Fruit fly (Drosophila melanogaster) whole organism, embryonic: ENCODE results near the gene CG2104.

Source experiments
- Adf1 ChIP-seq: fragments of 200-800 bp; sonication (Bioruptor generic); IDR thresholded peaks from 2 replicates; pipeline ENCODE4 v1.3.6; 2022; ENCODE audit warnings: missing biosample characterization, missing genetic modification characterization
- BEAF-32 ChIP-seq: fragments of 200-800 bp; sonication (Bioruptor generic); optimal IDR thresholded peaks from 3 replicates; lab custom pipeline; 2017; ENCODE audit warnings: missing biosample characterization, missing genetic modification characterization, mild to moderate bottlenecking, moderate library complexity, missing genetic modification reagents
- Bgb ChIP-seq: fragments of 200-800 bp; sonication (Bioruptor generic); IDR thresholded peaks from 2 replicates; pipeline ENCODE4 v1.3.6; 2022; ENCODE audit warnings: missing biosample characterization, missing genetic modification characterization; ENCODE audit not compliant: partially characterized antibody
- CG10267 ChIP-seq: fragments of 200-800 bp; sonication (Bioruptor generic); optimal IDR thresholded peaks from 2 replicates; lab custom pipeline; 2018; ENCODE audit warnings: missing biosample characterization, mild to moderate bottlenecking, missing genetic modification characterization, moderate library complexity
- CG10979 ChIP-seq: fragments of 200-800 bp; sonication (Bioruptor generic); optimal IDR thresholded peaks from 2 replicates; lab custom pipeline; 2018; ENCODE audit warnings: missing biosample characterization, mild to moderate bottlenecking, missing genetic modification characterization, moderate library complexity
- CG12236 ChIP-seq: fragments of 200-800 bp; sonication (Bioruptor generic); optimal IDR thresholded peaks from 2 replicates; lab custom pipeline; 2016; ENCODE audit warnings: missing biosample characterization, missing genetic modification characterization
- CG12659 ChIP-seq: fragments of 200-800 bp; sonication (Bioruptor generic); optimal IDR thresholded peaks from 3 replicates; lab custom pipeline; 2017; ENCODE audit warnings: mild to moderate bottlenecking, missing biosample characterization, missing genetic modification reagents, missing genetic modification characterization
- CG15011 ChIP-seq: fragments of 200-800 bp; sonication (Bioruptor generic); optimal IDR thresholded peaks from 3 replicates; lab custom pipeline; 2018; ENCODE audit warnings: missing biosample characterization, mild to moderate bottlenecking, missing genetic modification characterization
- CG15601 ChIP-seq: fragments of 200-800 bp; sonication (Bioruptor generic); optimal IDR thresholded peaks from 3 replicates; lab custom pipeline; 2019; ENCODE audit warnings: missing biosample characterization, mild to moderate bottlenecking, missing genetic modification characterization, moderate library complexity
- CG16813 ChIP-seq: fragments of 200-800 bp; sonication (Bioruptor generic); IDR thresholded peaks from 3 replicates; pipeline ENCODE4 v1.3.6; 2022; ENCODE audit warnings: missing biosample characterization, missing genetic modification characterization; ENCODE audit not compliant: partially characterized antibody
- CG17359 ChIP-seq: fragments of 200-800 bp; sonication (Bioruptor generic); optimal IDR thresholded peaks from 3 replicates; lab custom pipeline; 2018; ENCODE audit warnings: missing biosample characterization, mild to moderate bottlenecking, missing genetic modification characterization, moderate library complexity
- CG17829 ChIP-seq: fragments of 200-800 bp; optimal IDR thresholded peaks from 2 replicates; lab custom pipeline; 2019; ENCODE audit warnings: missing biosample characterization, mild to moderate bottlenecking, missing genetic modification characterization, moderate library complexity
- CG1792 ChIP-seq: fragments of 200-800 bp; sonication (Bioruptor generic); optimal IDR thresholded peaks from 2 replicates; lab custom pipeline; 2016; ENCODE audit warnings: missing biosample characterization, missing genetic modification characterization
- CG2712 ChIP-seq: fragments of 200-800 bp; optimal IDR thresholded peaks from 3 replicates; lab custom pipeline; 2019; ENCODE audit warnings: missing biosample characterization, mild to moderate bottlenecking, missing genetic modification characterization, moderate library complexity
- CG3065 ChIP-seq: fragments of 200-800 bp; sonication (Bioruptor generic); optimal IDR thresholded peaks from 2 replicates; lab custom pipeline; 2016; ENCODE audit warnings: missing biosample characterization, missing genetic modification characterization
- CG31388 ChIP-seq: fragments of 200-800 bp; sonication (Bioruptor generic); optimal IDR thresholded peaks from 2 replicates; lab custom pipeline; 2016; ENCODE audit warnings: missing biosample characterization, missing genetic modification characterization
- CG3726 ChIP-seq: fragments of 200-800 bp; sonication (Bioruptor generic); IDR thresholded peaks from 3 replicates; pipeline ENCODE4, ENCODE4 v1.3.6; 2022; ENCODE audit warnings: missing biosample characterization, missing genetic modification characterization
- CG4707 ChIP-seq: fragments of 200-800 bp; sonication (Bioruptor generic); optimal IDR thresholded peaks from 2 replicates; lab custom pipeline; 2018; ENCODE audit warnings: missing biosample characterization, mild to moderate bottlenecking, missing genetic modification characterization, moderate library complexity
- CG5180 ChIP-seq: fragments of 200-800 bp; sonication (Bioruptor generic); optimal IDR thresholded peaks from 3 replicates; lab custom pipeline; 2017; ENCODE audit warnings: missing biosample characterization, missing genetic modification characterization, mild to moderate bottlenecking, moderate library complexity, missing genetic modification reagents
- CG6654 ChIP-seq: fragments of 200-800 bp; sonication (Bioruptor generic); optimal IDR thresholded peaks from 2 replicates; lab custom pipeline; 2017; ENCODE audit warnings: missing biosample characterization, mild to moderate bottlenecking, missing genetic modification characterization
- CG9932 ChIP-seq: fragments of 200-800 bp; sonication (Bioruptor generic); IDR thresholded peaks from 2 replicates; pipeline ENCODE4 v1.3.6; 2022; ENCODE audit warnings: missing biosample characterization, missing genetic modification characterization
- Chrac-16 ChIP-seq: fragments of 200-800 bp; sonication (Bioruptor generic); optimal IDR thresholded peaks from 3 replicates; lab custom pipeline; 2016; ENCODE audit warnings: missing biosample characterization, missing genetic modification characterization
- Dip3 ChIP-seq: fragments of 200-800 bp; sonication (Bioruptor generic); optimal IDR thresholded peaks from 3 replicates; lab custom pipeline; 2016; ENCODE audit warnings: missing biosample characterization, missing genetic modification characterization
- Drgx ChIP-seq: fragments of 200-800 bp; sonication (Bioruptor generic); IDR thresholded peaks from 2 replicates; pipeline ENCODE4 v1.3.6; 2022; ENCODE audit warnings: missing biosample characterization, missing genetic modification characterization
- HmgZ ChIP-seq: fragments of 200-800 bp; sonication (Bioruptor generic); optimal IDR thresholded peaks from 2 replicates; lab custom pipeline; 2018; ENCODE audit warnings: missing biosample characterization, mild to moderate bottlenecking, missing genetic modification characterization
- Hr3 ChIP-seq: fragments of 200-800 bp; sonication (Bioruptor generic); optimal IDR thresholded peaks from 3 replicates; lab custom pipeline; 2016; ENCODE audit warnings: missing biosample characterization, missing genetic modification characterization
- Hr51 ChIP-seq, 2 experiments: fragments of 200-800 bp; sonication (Bioruptor generic); optimal IDR thresholded peaks; 2 replicates in 1 of 2; 3 replicates in 1 of 2; lab custom pipeline; 2016 to 2018; ENCODE audit warnings: missing biosample characterization in 2 of 2, missing genetic modification characterization in 2 of 2, mild to moderate bottlenecking in 1 of 2, moderate library complexity in 1 of 2
- MBD-R2 ChIP-seq: fragments of 200-800 bp; sonication (Bioruptor generic); IDR thresholded peaks from 2 replicates; pipeline ENCODE4 v1.3.6; 2022; ENCODE audit warnings: missing biosample characterization, missing genetic modification characterization
- MESR4 ChIP-seq: fragments of 200-800 bp; sonication (Bioruptor generic); optimal IDR thresholded peaks from 2 replicates; lab custom pipeline; 2018; ENCODE audit warnings: missing biosample characterization, mild to moderate bottlenecking, missing genetic modification characterization, moderate library complexity
- Nf-YA ChIP-seq: fragments of 200-800 bp; sonication (Bioruptor generic); IDR thresholded peaks from 2 replicates; pipeline ENCODE4 v1.3.6; 2022; ENCODE audit warnings: missing biosample characterization, missing genetic modification characterization
- PHDP ChIP-seq: fragments of 200-800 bp; sonication (Bioruptor generic); optimal IDR thresholded peaks from 3 replicates; lab custom pipeline; 2018; ENCODE audit warnings: missing biosample characterization, mild to moderate bottlenecking, missing genetic modification characterization, moderate library complexity
- al ChIP-seq: fragments of 200-800 bp; sonication (Bioruptor generic); IDR thresholded peaks from 2 replicates; pipeline ENCODE4 v1.3.6; 2022; ENCODE audit warnings: missing biosample characterization, missing genetic modification characterization
- amos ChIP-seq: fragments of 200-800 bp; sonication (Bioruptor generic); IDR thresholded peaks from 2 replicates; pipeline ENCODE4 v1.3.6; 2022; ENCODE audit warnings: missing biosample characterization, missing genetic modification characterization; ENCODE audit not compliant: partially characterized antibody
- crc ChIP-seq: fragments of 200-800 bp; sonication (Bioruptor generic); optimal IDR thresholded peaks from 2 replicates; lab custom pipeline; 2016; ENCODE audit warnings: missing biosample characterization, missing genetic modification characterization
- dmrt11E ChIP-seq: fragments of 200-800 bp; sonication (Bioruptor generic); optimal IDR thresholded peaks from 3 replicates; lab custom pipeline; 2018; ENCODE audit warnings: missing biosample characterization, mild to moderate bottlenecking, missing genetic modification characterization, moderate library complexity
- exex ChIP-seq: fragments of 200-800 bp; sonication (Bioruptor generic); optimal IDR thresholded peaks from 4 replicates; lab custom pipeline; 2018; ENCODE audit warnings: missing biosample characterization, mild to moderate bottlenecking, missing genetic modification characterization, moderate library complexity
- gcm2 ChIP-seq: fragments of 200-800 bp; sonication (Bioruptor generic); optimal IDR thresholded peaks from 2 replicates; lab custom pipeline; 2016; ENCODE audit warnings: missing biosample characterization, missing genetic modification characterization
- knrl ChIP-seq: fragments of 200-800 bp; sonication (Bioruptor generic); IDR thresholded peaks from 3 replicates; pipeline ENCODE4 v1.3.6; 2022; ENCODE audit warnings: missing biosample characterization, missing genetic modification characterization; ENCODE audit not compliant: partially characterized antibody
- lola ChIP-seq, 3 experiments: fragments of >200 bp in 2 of 3; fragments of 200-800 bp in 1 of 3; sonication (Bioruptor generic) in 1 of 3; optimal IDR thresholded peaks; 2 replicates each; lab custom pipeline; 2017 to 2019; ENCODE audit warnings: missing biosample characterization in 3 of 3, missing genetic modification characterization in 3 of 3, mild to moderate bottlenecking in 1 of 3, moderate library complexity in 1 of 3
- phol ChIP-seq: fragments of 200-800 bp; sonication (Bioruptor generic); optimal IDR thresholded peaks from 3 replicates; lab custom pipeline; 2018; ENCODE audit warnings: missing biosample characterization, mild to moderate bottlenecking, missing genetic modification characterization, moderate library complexity
- pita ChIP-seq: fragments of 200-800 bp; sonication (Bioruptor generic); optimal IDR thresholded peaks from 2 replicates; lab custom pipeline; 2017; ENCODE audit warnings: missing biosample characterization, mild to moderate bottlenecking, missing genetic modification characterization
- pzg ChIP-seq: fragments of 200-800 bp; sonication (Bioruptor generic); optimal IDR thresholded peaks from 3 replicates; lab custom pipeline; 2018; ENCODE audit warnings: missing biosample characterization, mild to moderate bottlenecking, missing genetic modification characterization, moderate library complexity
- row ChIP-seq: fragments of 200-800 bp; sonication (Bioruptor generic); IDR thresholded peaks from 3 replicates; pipeline ENCODE4 v1.3.6; 2022; ENCODE audit warnings: missing biosample characterization, missing genetic modification characterization
- ssp ChIP-seq: fragments of 200-800 bp; sonication (Bioruptor generic); IDR thresholded peaks from 2 replicates; pipeline ENCODE4 v1.3.6; 2022; ENCODE audit warnings: missing biosample characterization, missing genetic modification characterization
- stwl ChIP-seq: fragments of 200-800 bp; sonication (Bioruptor generic); optimal IDR thresholded peaks from 3 replicates; lab custom pipeline; 2018; ENCODE audit warnings: missing biosample characterization, mild to moderate bottlenecking, missing genetic modification characterization, moderate library complexity
- trem ChIP-seq: fragments of 200-800 bp; optimal IDR thresholded peaks from 3 replicates; lab custom pipeline; 2019; ENCODE audit warnings: missing biosample characterization, mild to moderate bottlenecking, missing genetic modification characterization, moderate library complexity
- zen ChIP-seq: fragments of 200-800 bp; sonication (Bioruptor generic); optimal IDR thresholded peaks from 3 replicates; lab custom pipeline; 2018; ENCODE audit warnings: missing biosample characterization, mild to moderate bottlenecking, missing genetic modification characterization, moderate library complexity

Gene CG2104

dm6 chr3R:5736305-5736869 lies 43.3 kb upstream of the CG2104 start, which contains the start of the genes CG2100 and CG1236 (continued):
- TF ChIP-seq crc (GFP tag; lab: Kevin White, UChicago): no peak
- peak; percentile 6; the same call in 1 of the 2 replicates for TF ChIP-seq Nf-YA (GFP tag; lab: Robert Waterston, UW)
- peak; percentile 13 for TF ChIP-seq gcm2 (GFP tag; lab: Kevin White, UChicago)
- peak; percentile 73 for TF ChIP-seq Chrac-16 (GFP tag; lab: Kevin White, UChicago)
- peak; percentile 35 for TF ChIP-seq CG3065 (GFP tag; lab: Kevin White, UChicago)
- peak; percentile 77 for TF ChIP-seq Drgx (GFP tag; lab: Robert Waterston, UW)
- TF ChIP-seq pita: no peak
- peak in 1 of 3 experiments; percentile 91 for TF ChIP-seq lola (GFP tag; optimal IDR thresholded peaks at IDR 0.05; lab: Kevin White, UChicago)
- peak; percentile 84 for TF ChIP-seq CG17359
- peak; percentile 88 for TF ChIP-seq PHDP (tag; lab: Kevin White, UChicago)
- TF ChIP-seq CG10979 (tag; lab: Kevin White, UChicago): peak; percentile 90
- TF ChIP-seq Hr51 (GFP tag; optimal IDR thresholded peaks at IDR 0.05; lab: Kevin White, UChicago): peak; percentile 53 to 91
- TF ChIP-seq Adf1 (GFP tag; lab: Robert Waterston, UW): peak; percentile 40; the same call in 1 of the 2 replicates
- TF ChIP-seq CG4707 (GFP tag; lab: Kevin White, UChicago): peak; percentile 31
- peak; percentile 59 for TF ChIP-seq MESR4 (GFP tag; lab: Kevin White, UChicago)
- peak; percentile 75 for TF ChIP-seq al (GFP tag; lab: Robert Waterston, UW)
- peak; percentile 71 for TF ChIP-seq ssp (GFP tag; lab: Robert Waterston, UW)
- TF ChIP-seq CG12236 (GFP tag; lab: Kevin White, UChicago): no peak

DNA sequence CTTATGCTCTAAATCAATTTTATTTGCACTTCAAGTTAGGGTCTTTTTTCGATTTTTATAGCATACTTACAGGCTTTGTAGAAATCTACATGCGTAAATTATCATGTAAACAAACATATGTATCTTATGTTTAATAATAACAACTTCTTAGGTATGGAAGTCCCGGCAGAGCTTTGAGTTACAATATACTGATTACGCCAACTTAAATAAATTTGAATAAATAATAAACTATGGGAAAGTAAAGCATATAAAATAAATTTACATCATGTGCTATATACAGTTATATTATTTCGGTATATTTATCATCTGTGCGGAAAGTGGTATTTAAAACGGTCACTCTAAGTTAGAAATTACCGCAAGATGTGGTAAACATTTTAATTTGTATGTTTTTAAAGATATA lies 40.1 kb upstream of the CG2104 start, which contains the start of gene CG1239:
Gene CG1239 (plus strand): TSS at position 333 of the 400 bp plus-strand sequence.
- TF ChIP-seq Dip3 (GFP tag; lab: Kevin White, UChicago) (no peak), phol (tag; lab: Kevin White, UChicago) (peak; percentile 9), CG17829 (tag; lab: Kevin White, UChicago) (peak; percentile 37), Bgb (GFP tag; lab: Robert Waterston, UW) (0 out of 2 replicates have a peak, but pooled peaks have one; percentile 20), CG9932 (GFP tag; lab: Robert Waterston, UW) (no peak), zen (tag; lab: Kevin White, UChicago) (peak; percentile 48), dmrt11E (tag; lab: Kevin White, UChicago) (no peak), CG2712 (tag; lab: Kevin White, UChicago) (peak; percentile 31), trem (peak; percentile 72), CG16813 (GFP tag; lab: Robert Waterston, UW) (0 out of 3 replicates have a peak, but pooled peaks have one; percentile 27), BEAF-32 (GFP tag; lab: Kevin White, UChicago) (peak; percentile 17), Hr3 (GFP tag; lab: Kevin White, UChicago) (no peak), CG31388 (GFP tag; lab: Kevin White, UChicago) (no peak), CG3726 (GFP tag; lab: Robert Waterston, UW) (no peak), knrl (GFP tag; lab: Robert Waterston, UW) (0 out of 3 replicates have a peak, but pooled peaks have one; percentile 28), pzg (GFP tag; lab: Kevin White, UChicago) (peak; percentile 39), row (no peak), stwl (tag; lab: Kevin White, UChicago) (peak; percentile 34), CG1792 (no peak), CG5180 (GFP tag; lab: Kevin White, UChicago) (no peak), CG15601 (tag; lab: Kevin White, UChicago) (peak; percentile 14), amos (GFP tag; lab: Robert Waterston, UW) (peak; percentile 45), MBD-R2 (GFP tag; lab: Robert Waterston, UW) (peak; percentile 50; the same call in 1 of the 2 replicates), CG6654 (GFP tag; lab: Kevin White, UChicago) (no peak), CG12659 (GFP tag; lab: Kevin White, UChicago) (peak; percentile 50), exex (tag; lab: Kevin White, UChicago) (peak; percentile 22), CG15011 (GFP tag; lab: Kevin White, UChicago) (no peak), CG10267 (tag; lab: Kevin White, UChicago) (peak; percentile 48), HmgZ (tag; lab: Kevin White, UChicago) (peak; percentile 41)
